Fruit fly (Drosophila melanogaster): ENCODE measurements around the gene CG14711.

- no peak for TF ChIP-seq CG16863 (GFP tag; optimal IDR thresholded peaks at IDR 0.05)
- TF ChIP-seq br (optimal IDR thresholded peaks at IDR 0.05), result no peak
- TF ChIP-seq CG16813 (GFP tag; IDR thresholded peaks at IDR 0.05; ENCODE audit: partially characterized antibody), result no peak
- TF ChIP-seq lov (optimal IDR thresholded peaks at IDR 0.05), result no peak
- no peak for TF ChIP-seq lov (GFP tag; IDR thresholded peaks at IDR 0.05)
- no peak for TF ChIP-seq CG10366 (GFP tag; IDR thresholded peaks at IDR 0.05)
Observed at dm6 chr3R:11670888-11671287, 47.7 kb downstream of the CG14711 start.

Data from whole organism, embryonic.